Worm (Caenorhabditis elegans) whole organism, L1 larva: ENCODE results near the gene B0035.21.
A peak's percentile ranks its signal among the peaks of the same experiment; 100 is the strongest.

Experiments used
- aha-1 ChIP-seq: fragments of 150-350 bp; optimal IDR thresholded peaks from 2 replicates; lab custom pipeline; 2014; ENCODE audit warnings: missing biosample characterization, missing genetic modification characterization
- alr-1 ChIP-seq: fragments of 200-800 bp; sonication (Bioruptor generic); optimal IDR thresholded peaks from 2 replicates; lab custom pipeline; 2018; ENCODE audit warnings: borderline replicate concordance, mild to moderate bottlenecking, missing genetic modification characterization, missing compliant biosample characterization
- blmp-1 ChIP-seq: fragments of 150-350 bp; optimal IDR thresholded peaks from 2 replicates; lab custom pipeline; 2014; ENCODE audit warnings: missing biosample characterization, missing genetic modification characterization
- ceh-63 ChIP-seq: fragments of 200-800 bp; sonication (Bioruptor generic); optimal IDR thresholded peaks from 2 replicates; lab custom pipeline; 2018; ENCODE audit warnings: mild to moderate bottlenecking, missing genetic modification characterization, missing compliant biosample characterization
- ceh-8 ChIP-seq: fragments of 200-800 bp; sonication (Bioruptor generic); optimal IDR thresholded peaks from 2 replicates; lab custom pipeline; 2018; ENCODE audit warnings: mild to moderate bottlenecking, missing genetic modification characterization, moderate library complexity, missing compliant biosample characterization
- ces-1 ChIP-seq: fragments of 150-350 bp; optimal IDR thresholded peaks from 2 replicates; lab custom pipeline; 2014; ENCODE audit warnings: missing biosample characterization, missing genetic modification reagents, missing genetic modification characterization
- dsc-1 ChIP-seq: sonication (generic microtip); optimal IDR thresholded peaks from 2 replicates; lab custom pipeline; 2016; ENCODE audit warnings: mild to moderate bottlenecking, missing genetic modification characterization, missing compliant biosample characterization
- efl-1 ChIP-seq, 4 experiments: fragments of 150-350 bp; optimal IDR thresholded peaks in 3 of 4; peaks in 1 of 4; 1 replicate in 1 of 4; 2 replicates in 3 of 4; lab custom pipeline; 2014; ENCODE audit warnings: missing biosample characterization in 2 of 4, missing genetic modification characterization in 2 of 4, missing genetic modification reagents in 2 of 4
- efl-3 ChIP-seq: fragments of 200-800 bp; sonication (Bioruptor generic); optimal IDR thresholded peaks from 2 replicates; lab custom pipeline; 2018; ENCODE audit warnings: mild to moderate bottlenecking, missing genetic modification characterization, missing compliant biosample characterization
- egl-27 ChIP-seq, 2 experiments: fragments of 150-350 bp in 1 of 2; sonication (generic microtip); optimal IDR thresholded peaks; 3 replicates each; lab custom pipeline; 2017 to 2018; ENCODE audit warnings: missing biosample characterization in 2 of 2, missing genetic modification characterization in 2 of 2, missing genetic modification reagents in 2 of 2
- elt-3 ChIP-seq, 6 experiments: fragments of 150-350 bp in 1 of 6; sonication (generic microtip); optimal IDR thresholded peaks; 2 replicates each; lab custom pipeline; 2017 to 2018; ENCODE audit warnings: missing biosample characterization in 6 of 6, missing genetic modification characterization in 6 of 6, inconsistent platforms in 1 of 6
- fkh-10 ChIP-seq: sonication (generic microtip); optimal IDR thresholded peaks from 2 replicates; lab custom pipeline; 2017; ENCODE audit warnings: missing biosample characterization, missing genetic modification reagents, missing genetic modification characterization
- fkh-4 ChIP-seq: sonication (generic microtip); optimal IDR thresholded peaks from 2 replicates; lab custom pipeline; 2016; ENCODE audit warnings: missing compliant biosample characterization, missing genetic modification characterization, borderline replicate concordance
- fkh-8 ChIP-seq: sonication (generic microtip); optimal IDR thresholded peaks from 2 replicates; lab custom pipeline; 2016; ENCODE audit warnings: mild to moderate bottlenecking, missing genetic modification characterization, missing compliant biosample characterization
- hlh-17 ChIP-seq: fragments of 200-800 bp; sonication (Bioruptor generic); optimal IDR thresholded peaks from 2 replicates; lab custom pipeline; 2018; ENCODE audit warnings: missing genetic modification characterization, mild to moderate bottlenecking, missing compliant biosample characterization, moderate library complexity, borderline replicate concordance
- hlh-4 ChIP-seq: sonication (generic microtip); optimal IDR thresholded peaks from 2 replicates; lab custom pipeline; 2016; ENCODE audit warnings: mild to moderate bottlenecking, missing genetic modification characterization, missing compliant biosample characterization
- hpl-2 ChIP-seq: fragments of 150-350 bp; optimal IDR thresholded peaks from 2 replicates; lab custom pipeline; 2014; ENCODE audit warnings: missing biosample characterization, missing genetic modification reagents, missing genetic modification characterization
- jun-1 ChIP-seq: fragments of 150-350 bp; optimal IDR thresholded peaks from 2 replicates; lab custom pipeline; 2014; ENCODE audit warnings: missing biosample characterization, missing genetic modification reagents, missing genetic modification characterization
- lin-14 ChIP-seq: fragments of 200-800 bp; sonication (Bioruptor generic); optimal IDR thresholded peaks from 2 replicates; lab custom pipeline; 2018; ENCODE audit warnings: mild to moderate bottlenecking, missing genetic modification characterization, moderate library complexity, missing compliant biosample characterization
- lin-15B ChIP-seq: fragments of 150-350 bp; sonication (generic microtip); optimal IDR thresholded peaks from 3 replicates; lab custom pipeline; 2014; ENCODE audit warnings: missing biosample characterization, missing genetic modification characterization
- lin-35 ChIP-seq, 2 experiments: fragments of 150-350 bp; optimal IDR thresholded peaks; 2 replicates each; lab custom pipeline; 2014; ENCODE audit warnings: missing biosample characterization in 2 of 2, missing genetic modification characterization in 2 of 2, missing genetic modification reagents in 2 of 2
- lin-39 ChIP-seq: fragments of 150-350 bp; optimal IDR thresholded peaks from 2 replicates; lab custom pipeline; 2014; ENCODE audit warnings: missing biosample characterization, missing genetic modification reagents, missing genetic modification characterization
- mab-9 ChIP-seq: fragments of 200-800 bp; sonication (Bioruptor generic); IDR thresholded peaks from 2 replicates; pipeline ENCODE4 v1.3.6; 2022; ENCODE audit warnings: missing genetic modification reagents, missing genetic modification characterization, missing compliant biosample characterization
- mef-2 ChIP-seq: fragments of 150-350 bp; optimal IDR thresholded peaks from 2 replicates; lab custom pipeline; 2014; ENCODE audit warnings: missing biosample characterization, missing genetic modification characterization
- mep-1 ChIP-seq: fragments of 150-350 bp; optimal IDR thresholded peaks from 2 replicates; lab custom pipeline; 2014; ENCODE audit warnings: missing biosample characterization, missing genetic modification characterization
- nhr-12 ChIP-seq: sonication (generic microtip); optimal IDR thresholded peaks from 2 replicates; lab custom pipeline; 2017; ENCODE audit warnings: missing biosample characterization, missing genetic modification characterization
- nhr-20 ChIP-seq: sonication (generic microtip); optimal IDR thresholded peaks from 2 replicates; lab custom pipeline; 2016; ENCODE audit warnings: mild to moderate bottlenecking, missing genetic modification characterization, missing compliant biosample characterization
- nhr-47 ChIP-seq: sonication (generic microtip); optimal IDR thresholded peaks from 2 replicates; lab custom pipeline; 2016; ENCODE audit warnings: mild to moderate bottlenecking, missing genetic modification characterization, moderate library complexity, missing compliant biosample characterization
- nhr-71 ChIP-seq: sonication (generic microtip); optimal IDR thresholded peaks from 2 replicates; lab custom pipeline; 2016; ENCODE audit warnings: mild to moderate bottlenecking, missing genetic modification characterization, moderate library complexity, missing compliant biosample characterization
- nhr-77 ChIP-seq: fragments of 150-350 bp; optimal IDR thresholded peaks from 2 replicates; lab custom pipeline; 2014; ENCODE audit warnings: missing biosample characterization, missing genetic modification characterization
- nhr-84 ChIP-seq: sonication (generic microtip); optimal IDR thresholded peaks from 2 replicates; lab custom pipeline; 2017; ENCODE audit warnings: missing biosample characterization, missing genetic modification characterization
- nhr-85 ChIP-seq: sonication (generic microtip); peaks from one replicate; lab custom pipeline; 2016; ENCODE audit warnings: missing genetic modification characterization, inconsistent platforms, missing compliant biosample characterization
- nhr-90 ChIP-seq: sonication (generic microtip); optimal IDR thresholded peaks from 2 replicates; lab custom pipeline; 2016; ENCODE audit warnings: mild to moderate bottlenecking, missing genetic modification characterization, missing compliant biosample characterization; ENCODE audit not compliant: poor library complexity
- pag-3 ChIP-seq: sonication (generic microtip); optimal IDR thresholded peaks from 2 replicates; lab custom pipeline; 2017; ENCODE audit warnings: missing genetic modification characterization, mild to moderate bottlenecking, missing compliant biosample characterization, antibody characterized with exemption, borderline replicate concordance; ENCODE audit not compliant: insufficient read depth
- pax-3 ChIP-seq: fragments of 200-800 bp; sonication (Bioruptor generic); optimal IDR thresholded peaks from 2 replicates; lab custom pipeline; 2018; ENCODE audit warnings: mild to moderate bottlenecking, missing genetic modification characterization, moderate library complexity, missing compliant biosample characterization
- snpc-4 ChIP-seq: fragments of 150-350 bp; optimal IDR thresholded peaks from 2 replicates; lab custom pipeline; 2014; ENCODE audit warnings: missing biosample characterization, missing genetic modification characterization
- snu-23 ChIP-seq: sonication (generic microtip); optimal IDR thresholded peaks from 2 replicates; lab custom pipeline; 2016; ENCODE audit warnings: missing genetic modification characterization, missing compliant biosample characterization
- tlp-1 ChIP-seq: fragments of 150-350 bp; optimal IDR thresholded peaks from 2 replicates; lab custom pipeline; 2014; ENCODE audit warnings: missing biosample characterization, missing genetic modification characterization
- unc-130 ChIP-seq: fragments of 150-350 bp; optimal IDR thresholded peaks from 2 replicates; lab custom pipeline; 2017; ENCODE audit warnings: missing biosample characterization, missing genetic modification characterization, inconsistent platforms
- xbp-1 ChIP-seq: sonication (generic microtip); optimal IDR thresholded peaks from 2 replicates; lab custom pipeline; 2016; ENCODE audit warnings: missing genetic modification characterization, missing compliant biosample characterization
- zag-1 ChIP-seq: fragments of 150-350 bp; optimal IDR thresholded peaks from 2 replicates; lab custom pipeline; 2014; ENCODE audit warnings: missing biosample characterization, missing genetic modification characterization

B0035.21 gene

DNA sequence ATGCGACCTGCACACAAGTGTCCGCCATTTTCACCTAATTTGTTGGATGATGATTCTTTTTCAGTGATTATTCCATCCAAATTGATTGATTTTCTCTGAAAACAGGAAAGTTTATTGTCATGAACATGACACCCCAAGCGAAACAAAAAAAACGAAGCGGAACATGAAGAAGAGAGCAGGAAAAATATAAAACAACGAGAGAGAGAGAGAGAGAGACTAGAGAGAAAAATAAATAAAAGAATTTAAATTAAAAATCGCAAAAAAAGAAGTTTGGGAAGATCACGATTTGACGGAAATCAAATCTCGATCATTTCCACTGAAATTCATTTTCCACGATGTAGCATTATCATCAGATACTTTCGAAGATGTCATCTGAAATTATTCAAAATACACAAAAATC is 32.7 kb downstream of the B0035.21 start, which contains the start of gene klp-12:
klp-12 (minus strand) TSS at position 101 of the 400 bp plus-strand sequence.
- TF ChIP-seq nhr-12 (tag; lab: Kevin White, UChicago) (no peak), mef-2 (tag; lab: Kevin White, UChicago) (no peak), ceh-8 (GFP tag; lab: Kevin White, UChicago) (no peak), egl-27 (tag; optimal IDR thresholded peaks at IDR 0.05; lab: Kevin White, UChicago) (no peak), ceh-63 (GFP tag; lab: Kevin White, UChicago) (no peak)

DNA sequence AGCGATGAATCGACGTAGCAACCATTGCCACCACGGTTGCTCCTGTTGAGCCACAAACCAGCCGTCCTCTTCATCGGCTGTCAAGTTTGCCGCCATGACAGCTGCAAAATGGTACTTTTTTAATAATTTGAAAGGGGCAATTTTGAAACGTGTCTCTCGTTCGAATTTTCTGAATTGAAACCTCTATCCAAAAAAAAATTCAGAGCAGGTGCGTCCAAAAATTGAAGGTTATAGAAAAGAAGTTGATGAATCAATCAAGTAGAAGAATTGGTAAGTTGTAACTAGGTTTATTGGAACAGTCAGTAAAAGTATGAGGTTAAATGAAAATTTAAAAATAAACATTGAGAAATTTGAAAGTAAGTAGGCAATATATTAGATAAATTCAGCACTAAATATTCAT is 34.3 kb downstream of the B0035.21 start, which contains the start of gene T01G1.4:
T01G1.4 (minus strand) TSS at position 101 of the 400 bp plus-strand sequence.
- peak; percentile 7 for TF ChIP-seq nhr-85 (tag; lab: Kevin White, UChicago)
- no peak for TF ChIP-seq nhr-77 (tag; lab: Kevin White, UChicago)

DNA sequence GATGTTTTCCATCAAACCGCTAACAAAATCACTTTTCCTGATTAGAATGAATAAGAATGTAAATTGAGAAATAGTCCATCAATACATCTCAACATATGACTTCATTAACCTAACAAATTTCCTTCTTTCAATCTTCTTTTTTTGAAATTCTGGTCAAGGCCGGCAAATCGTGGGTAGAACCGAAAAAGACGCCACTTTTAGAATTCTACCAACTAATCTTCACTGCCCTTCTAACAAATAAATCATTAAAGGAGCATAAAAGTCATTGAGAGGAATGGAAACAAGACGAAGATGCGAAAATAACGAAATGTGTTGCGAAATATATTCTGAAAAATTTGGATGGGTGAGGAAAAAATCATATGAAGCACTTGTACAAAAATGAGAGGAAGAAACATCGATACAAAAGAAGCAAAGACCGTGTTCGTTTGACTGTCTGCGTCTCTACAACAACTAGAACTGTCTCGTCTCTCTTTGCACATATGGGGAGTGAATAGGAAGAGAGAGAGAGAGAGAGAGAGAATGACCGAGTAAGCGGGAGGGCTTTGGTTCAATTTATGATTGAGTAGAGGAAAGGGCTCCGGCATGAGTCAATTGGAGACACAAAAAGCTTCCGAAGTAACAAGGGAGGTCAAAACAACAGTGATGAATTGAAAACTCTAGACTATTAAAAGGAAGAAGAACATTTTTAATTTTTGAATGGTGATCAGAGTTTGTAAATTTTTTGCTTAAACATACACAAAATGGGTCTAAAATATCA is 36.9 kb downstream of the B0035.21 start:
- no peak for TF ChIP-seq unc-130
- no peak for TF ChIP-seq lin-15B (tag; lab: Kevin White, UChicago)
- TF ChIP-seq mab-9 (GFP tag; lab: Robert Waterston, UW) = no peak
- no peak for TF ChIP-seq nhr-47 (tag; lab: Kevin White, UChicago)
- peak; percentile 2 for TF ChIP-seq nhr-90 (tag; lab: Kevin White, UChicago)
- peak; percentile 43 for TF ChIP-seq hpl-2 (GFP tag; lab: Kevin White, UChicago)
- TF ChIP-seq xbp-1 = no peak
- peak; percentile 17 for TF ChIP-seq nhr-71 (tag; lab: Kevin White, UChicago)
- peak; percentile 79 for TF ChIP-seq nhr-85 (tag; lab: Kevin White, UChicago)
- TF ChIP-seq zag-1 (tag; lab: Kevin White, UChicago) = no peak
- TF ChIP-seq lin-39 (tag; lab: Kevin White, UChicago) = no peak
- no peak for TF ChIP-seq hlh-17 (GFP tag; lab: Kevin White, UChicago)
- TF ChIP-seq alr-1 (tag; lab: Kevin White, UChicago) = no peak
- TF ChIP-seq jun-1 (tag; lab: Kevin White, UChicago) = no peak
- no peak for TF ChIP-seq elt-3 (tag; optimal IDR thresholded peaks at IDR 0.05; lab: Kevin White, UChicago)
- no peak for TF ChIP-seq snpc-4 (tag; lab: Kevin White, UChicago)
- TF ChIP-seq fkh-4 = no peak
- peak; percentile 38 for TF ChIP-seq lin-14
- peak; percentile 16 to 29 for TF ChIP-seq efl-1 (optimal IDR thresholded peaks at IDR 0.05; lab: Kevin White, UChicago)
- peak in 1 of 2 experiments; percentile 91 for TF ChIP-seq efl-1 (GFP tag; optimal IDR thresholded peaks at IDR 0.05 in 1 of 2; lab: Kevin White, UChicago)
- no peak for TF ChIP-seq hlh-4 (tag; lab: Kevin White, UChicago)
- peak; percentile 34 for TF ChIP-seq mep-1
- TF ChIP-seq pax-3 = no peak
- TF ChIP-seq nhr-20 (tag; lab: Kevin White, UChicago) = peak; percentile 22
- TF ChIP-seq fkh-10 = no peak
- TF ChIP-seq snu-23 (GFP tag; lab: Kevin White, UChicago) = peak; percentile 8
- no peak for TF ChIP-seq fkh-8 (tag; lab: Kevin White, UChicago)
- TF ChIP-seq aha-1 (tag; lab: Kevin White, UChicago) = no peak
- no peak for TF ChIP-seq tlp-1 (tag; lab: Kevin White, UChicago)
- TF ChIP-seq nhr-84 (tag; lab: Kevin White, UChicago) = no peak
- TF ChIP-seq ces-1 (GFP tag; lab: Kevin White, UChicago) = no peak
- no peak for TF ChIP-seq dsc-1 (tag; lab: Kevin White, UChicago)
- TF ChIP-seq blmp-1 = peak; percentile 23
- TF ChIP-seq efl-3 (GFP tag; lab: Kevin White, UChicago) = no peak
- TF ChIP-seq lin-35 (GFP tag; optimal IDR thresholded peaks at IDR 0.05; lab: Kevin White, UChicago) = peak in 1 of 2 experiments; percentile 63
- no peak for TF ChIP-seq pag-3 (tag; lab: Kevin White, UChicago)
